Worm (Caenorhabditis elegans) whole organism, L4 larva: ENCODE results near the gene Y73C8C.4.

ENCODE experiments used
- D1046.2 ChIP-seq: fragments of 200-800 bp; sonication (Bioruptor generic); IDR thresholded peaks from 2 replicates; pipeline ENCODE4 v1.3.6; 2022; ENCODE audit warnings: missing genetic modification characterization, missing compliant biosample characterization
- F10B5.3 ChIP-seq: sonication (generic microtip); optimal IDR thresholded peaks from 2 replicates; lab custom pipeline; 2016; ENCODE audit warnings: mild to moderate bottlenecking, missing genetic modification characterization, missing compliant biosample characterization
- R02D3.7 ChIP-seq: fragments of 150-350 bp; sonication (generic microtip); optimal IDR thresholded peaks from 3 replicates; lab custom pipeline; 2014; ENCODE audit warnings: missing biosample characterization, missing genetic modification characterization
- T26A8.4 ChIP-seq: fragments of 200-800 bp; sonication (Bioruptor generic); IDR thresholded peaks from 2 replicates; pipeline ENCODE4 v1.3.6; 2022; ENCODE audit warnings: missing genetic modification characterization, missing compliant biosample characterization
- Y75B8A.6 ChIP-seq: fragments of 200-800 bp; sonication (Bioruptor generic); IDR thresholded peaks from 2 replicates; pipeline ENCODE4 v1.3.6; 2022; ENCODE audit warnings: missing genetic modification reagents, missing genetic modification characterization, missing compliant biosample characterization
- ama-1 ChIP-seq: fragments of 150-350 bp; optimal IDR thresholded peaks from 2 replicates; lab custom pipeline; 2014; ENCODE audit warnings: inconsistent platforms, mixed read lengths
- arid-1 ChIP-seq: fragments of 200-800 bp; sonication (Bioruptor generic); conservative IDR thresholded peaks from 2 replicates; pipeline ENCODE4 v1.3.6; 2022; ENCODE audit warnings: missing genetic modification reagents, missing genetic modification characterization, missing compliant biosample characterization
- attf-4 ChIP-seq: sonication (generic microtip); optimal IDR thresholded peaks from 3 replicates; lab custom pipeline; 2017; ENCODE audit warnings: missing biosample characterization, missing genetic modification characterization
- ceh-32 ChIP-seq: sonication (generic microtip); optimal IDR thresholded peaks from 2 replicates; lab custom pipeline; 2016; ENCODE audit warnings: mild to moderate bottlenecking, missing genetic modification characterization, missing compliant biosample characterization; ENCODE audit not compliant: poor library complexity
- ceh-82 ChIP-seq: sonication (generic microtip); optimal IDR thresholded peaks from 2 replicates; lab custom pipeline; 2017; ENCODE audit warnings: missing biosample characterization, missing genetic modification characterization
- ctbp-1 ChIP-seq: fragments of 200-800 bp; sonication (Bioruptor generic); IDR thresholded peaks from 2 replicates; pipeline ENCODE4 v1.3.6; 2022; ENCODE audit warnings: missing genetic modification reagents, missing genetic modification characterization, missing compliant biosample characterization
- daf-16 ChIP-seq, 3 experiments: sonication (generic microtip); optimal IDR thresholded peaks; 2 replicates each; lab custom pipeline; 2016 to 2017; ENCODE audit warnings: missing genetic modification characterization in 3 of 3, missing genetic modification reagents in 3 of 3, mild to moderate bottlenecking in 2 of 3, missing compliant biosample characterization in 2 of 3, missing biosample characterization in 1 of 3, moderate library complexity in 1 of 3
- daf-8 ChIP-seq: fragments of 200-800 bp; sonication (Bioruptor generic); IDR thresholded peaks from 2 replicates; pipeline ENCODE4 v1.3.6; 2022; ENCODE audit warnings: missing genetic modification characterization, missing compliant biosample characterization
- dpl-1 ChIP-seq: fragments of 150-350 bp; optimal IDR thresholded peaks from 2 replicates; lab custom pipeline; 2014; ENCODE audit warnings: missing biosample characterization, missing genetic modification reagents, missing genetic modification characterization
- duxl-1 ChIP-seq: sonication (generic microtip); optimal IDR thresholded peaks from 2 replicates; lab custom pipeline; 2016; ENCODE audit warnings: mild to moderate bottlenecking, missing genetic modification characterization, moderate library complexity, missing compliant biosample characterization; ENCODE audit not compliant: poor library complexity
- dve-1 ChIP-seq: sonication (generic microtip); optimal IDR thresholded peaks from 2 replicates; lab custom pipeline; 2017; ENCODE audit warnings: antibody characterized with exemption, mild to moderate bottlenecking, missing genetic modification characterization, missing compliant biosample characterization; ENCODE audit not compliant: insufficient read depth
- egl-43 ChIP-seq: fragments of 200-800 bp; sonication (Bioruptor generic); IDR thresholded peaks from 2 replicates; pipeline ENCODE4 v1.3.6; 2022; ENCODE audit warnings: missing genetic modification reagents, missing genetic modification characterization, missing compliant biosample characterization
- hmg-1.1 ChIP-seq: fragments of 200-800 bp; sonication (Bioruptor generic); IDR thresholded peaks from 2 replicates; pipeline ENCODE4 v1.3.6; 2022; ENCODE audit warnings: missing genetic modification reagents, missing genetic modification characterization, missing compliant biosample characterization
- lim-7 ChIP-seq: fragments of 200-800 bp; sonication (Bioruptor generic); IDR thresholded peaks from 2 replicates; pipeline ENCODE4 v1.3.6; 2022; ENCODE audit warnings: missing genetic modification characterization, missing compliant biosample characterization
- lin-15B ChIP-seq: fragments of 150-350 bp; sonication (generic microtip); optimal IDR thresholded peaks from 3 replicates; lab custom pipeline; 2014; ENCODE audit warnings: missing biosample characterization, missing genetic modification characterization
- lin-29 ChIP-seq: fragments of 200-800 bp; sonication (Bioruptor generic); IDR thresholded peaks from 2 replicates; pipeline ENCODE4 v1.3.6; 2022; ENCODE audit warnings: missing genetic modification reagents, missing genetic modification characterization, missing compliant biosample characterization
- lin-39 ChIP-seq: fragments of 150-350 bp; optimal IDR thresholded peaks from 2 replicates; lab custom pipeline; 2014; ENCODE audit warnings: missing biosample characterization, missing genetic modification reagents, missing genetic modification characterization
- lsy-2 ChIP-seq, 2 experiments: fragments of 150-350 bp in 1 of 2; sonication (generic microtip) in 1 of 2; optimal IDR thresholded peaks; 2 replicates each; lab custom pipeline; 2014 to 2017; ENCODE audit warnings: missing biosample characterization in 2 of 2, missing genetic modification characterization in 2 of 2
- mes-2 ChIP-seq: sonication (generic microtip); optimal IDR thresholded peaks from 2 replicates; lab custom pipeline; 2016; ENCODE audit warnings: missing genotype, mild to moderate bottlenecking, missing genetic modification characterization, missing compliant biosample characterization; ENCODE audit not compliant: poor library complexity, severe bottlenecking
- nhr-102 ChIP-seq: sonication (generic microtip); optimal IDR thresholded peaks from 2 replicates; lab custom pipeline; 2016; ENCODE audit warnings: mild to moderate bottlenecking, missing genetic modification characterization, moderate library complexity, missing compliant biosample characterization
- nhr-11 ChIP-seq: fragments of 150-350 bp; optimal IDR thresholded peaks from 2 replicates; lab custom pipeline; 2014; ENCODE audit warnings: missing biosample characterization, missing genetic modification characterization
- nhr-237 ChIP-seq: sonication (generic microtip); optimal IDR thresholded peaks from 2 replicates; lab custom pipeline; 2017; ENCODE audit warnings: missing biosample characterization, missing genetic modification characterization
- nhr-28 ChIP-seq: fragments of 150-350 bp; optimal IDR thresholded peaks from 2 replicates; lab custom pipeline; 2014; ENCODE audit warnings: missing biosample characterization, missing genetic modification characterization
- nhr-41 ChIP-seq: fragments of 200-800 bp; sonication (Bioruptor generic); IDR thresholded peaks from 2 replicates; pipeline ENCODE4 v1.3.6; 2022; ENCODE audit warnings: missing genetic modification reagents, missing genetic modification characterization, missing compliant biosample characterization
- nhr-48 ChIP-seq: sonication (generic microtip); optimal IDR thresholded peaks from 2 replicates; lab custom pipeline; 2016; ENCODE audit warnings: mild to moderate bottlenecking, missing genetic modification characterization, missing compliant biosample characterization
- nhr-6 ChIP-seq: fragments of 150-350 bp; optimal IDR thresholded peaks from 2 replicates; lab custom pipeline; 2014; ENCODE audit warnings: missing biosample characterization, missing genetic modification characterization
- pha-4 ChIP-seq, 2 experiments: fragments of 150-350 bp in 1 of 2; fragments of 200-800 bp in 1 of 2; sonication (Bioruptor generic) in 1 of 2; IDR thresholded peaks in 1 of 2; optimal IDR thresholded peaks in 1 of 2; 2 replicates each; pipeline versions ENCODE4 v1.3.6 to Lab custom; 2014 to 2022; ENCODE audit warnings: missing genetic modification characterization in 2 of 2, missing genetic modification reagents in 2 of 2, missing biosample characterization in 1 of 2, missing compliant biosample characterization in 1 of 2
- php-3 ChIP-seq: fragments of 200-800 bp; sonication (Bioruptor generic); IDR thresholded peaks from 2 replicates; pipeline ENCODE4 v1.3.6; 2022; ENCODE audit warnings: missing genetic modification reagents, missing genetic modification characterization, missing compliant biosample characterization
- pqm-1 ChIP-seq: sonication (generic microtip); optimal IDR thresholded peaks from 2 replicates; lab custom pipeline; 2017; ENCODE audit warnings: missing biosample characterization, missing genetic modification characterization
- snpc-1.2 ChIP-seq: fragments of 200-800 bp; sonication (Bioruptor generic); IDR thresholded peaks from 2 replicates; pipeline ENCODE4 v1.3.6; 2022; ENCODE audit warnings: missing genetic modification reagents, missing genetic modification characterization, missing compliant biosample characterization
- tag-97 ChIP-seq: fragments of 200-800 bp; sonication (Bioruptor generic); IDR thresholded peaks from 2 replicates; pipeline ENCODE4 v1.3.6; 2022; ENCODE audit warnings: missing genetic modification characterization, missing compliant biosample characterization
- unc-62 ChIP-seq, 3 experiments: fragments of 150-350 bp in 1 of 3; sonication (generic microtip); optimal IDR thresholded peaks in 2 of 3; peaks in 1 of 3; 1 replicate in 1 of 3; 2 replicates in 2 of 3; lab custom pipeline; 2014 to 2017; ENCODE audit warnings: missing biosample characterization in 3 of 3, missing genetic modification characterization in 3 of 3, missing genetic modification reagents in 3 of 3, missing genotype in 1 of 3
- zfp-2 ChIP-seq: sonication (generic microtip); optimal IDR thresholded peaks from 2 replicates; lab custom pipeline; 2016; ENCODE audit warnings: mild to moderate bottlenecking, missing genetic modification characterization, missing compliant biosample characterization
- zfp-3 ChIP-seq: fragments of 200-800 bp; sonication (Bioruptor generic); conservative IDR thresholded peaks from 2 replicates; pipeline ENCODE4 v1.3.6; 2022; ENCODE audit warnings: missing genetic modification reagents, missing genetic modification characterization, missing compliant biosample characterization
- zip-2 ChIP-seq: fragments of 150-350 bp; optimal IDR thresholded peaks from 2 replicates; lab custom pipeline; 2014; ENCODE audit warnings: missing biosample characterization, missing genetic modification characterization
- ztf-7 ChIP-seq: fragments of 150-350 bp; optimal IDR thresholded peaks from 2 replicates; lab custom pipeline; 2014; ENCODE audit warnings: missing biosample characterization, missing genetic modification characterization

Gene Y73C8C.4

ce11 chrV:3113751-3114150, 11.8 kb upstream of the Y73C8C.4 start, which contains the start of gene Y73C8C.8:
Y73C8C.8 (minus strand) TSS chrV:3113851.
- TF ChIP-seq lin-39 (tag; lab: Kevin White, UChicago), result no peak
- no peak for TF ChIP-seq tag-97 (GFP tag; lab: Robert Waterston, UW)
- TF ChIP-seq lin-15B (tag; lab: Kevin White, UChicago), result no peak
- no peak for TF ChIP-seq lim-7 (GFP tag; lab: Robert Waterston, UW)
- no peak for TF ChIP-seq Y75B8A.6 (GFP tag; lab: Robert Waterston, UW)
- TF ChIP-seq attf-4, result no peak
- TF ChIP-seq pha-4 (GFP tag; IDR thresholded peaks at IDR 0.05; lab: Robert Waterston, UW), result no peak
- TF ChIP-seq pha-4 (tag; optimal IDR thresholded peaks at IDR 0.05; lab: Kevin White, UChicago), result no peak
- TF ChIP-seq snpc-1.2, result no peak
- no peak for TF ChIP-seq mes-2 (tag; lab: Kevin White, UChicago)
- TF ChIP-seq nhr-28, result no peak
- no peak for TF ChIP-seq ztf-7

- TF ChIP-seq hmg-1.1 (GFP tag; lab: Robert Waterston, UW) (no peak), nhr-28 (peak; percentile 85), pqm-1 (tag; lab: Kevin White, UChicago) (peak; percentile 66), unc-62 (GFP tag; optimal IDR thresholded peaks at IDR 0.05 in 1 of 2; lab: Kevin White, UChicago) (peak in 1 of 2 experiments; percentile 53), unc-62 (tag; optimal IDR thresholded peaks at IDR 0.05; lab: Kevin White, UChicago) (no peak), zfp-3 (GFP tag; lab: Robert Waterston, UW) (no peak)
These were observed 10.2 kb upstream of the Y73C8C.4 start for ce11 chrV:3112198-3112597.

- TF ChIP-seq php-3 (GFP tag; lab: Robert Waterston, UW), result no peak
- TF ChIP-seq snpc-1.2, result no peak
- no peak for TF ChIP-seq nhr-41
- no peak for TF ChIP-seq ama-1 (lab: Kevin White, UChicago)
- no peak for TF ChIP-seq lin-15B (tag; lab: Kevin White, UChicago)
- no peak for TF ChIP-seq zfp-3 (GFP tag; lab: Robert Waterston, UW)
- TF ChIP-seq dve-1 (tag; lab: Kevin White, UChicago), result no peak
- no peak for TF ChIP-seq lsy-2 (tag; optimal IDR thresholded peaks at IDR 0.05; lab: Kevin White, UChicago)
- TF ChIP-seq nhr-11 (tag; lab: Kevin White, UChicago), result no peak
- no peak for TF ChIP-seq dpl-1 (GFP tag; lab: Kevin White, UChicago)
- no peak for TF ChIP-seq attf-4
- no peak for TF ChIP-seq nhr-6
- TF ChIP-seq R02D3.7 (tag; lab: Kevin White, UChicago), result no peak
- no peak for TF ChIP-seq ztf-7
- no peak for TF ChIP-seq nhr-102 (tag; lab: Kevin White, UChicago)
- TF ChIP-seq D1046.2 (GFP tag; lab: Robert Waterston, UW), result no peak
- no peak for TF ChIP-seq T26A8.4 (GFP tag; lab: Robert Waterston, UW)
- TF ChIP-seq nhr-237, result no peak
- no peak for TF ChIP-seq daf-8 (GFP tag; lab: Robert Waterston, UW)
These were observed 5.5 kb upstream of the Y73C8C.4 start, which contains the start of gene str-68 for ce11 chrV:3107450-3107849. str-68 (minus strand) TSS chrV:3107550.

- TF ChIP-seq arid-1 (GFP tag; lab: Robert Waterston, UW), result no peak
- TF ChIP-seq D1046.2 (GFP tag; lab: Robert Waterston, UW), result no peak
- TF ChIP-seq mes-2 (tag; lab: Kevin White, UChicago), result no peak
These were observed 4.8 kb upstream of the Y73C8C.4 start for ce11 chrV:3106785-3107184.

- TF ChIP-seq dve-1 (tag; lab: Kevin White, UChicago) (no peak), lin-29 (no peak), R02D3.7 (tag; lab: Kevin White, UChicago) (no peak), zfp-2 (no peak), ceh-32 (tag; lab: Kevin White, UChicago) (no peak), daf-16 (GFP tag; optimal IDR thresholded peaks at IDR 0.05; lab: Kevin White, UChicago) (no peak), daf-16 (tag; optimal IDR thresholded peaks at IDR 0.05; lab: Kevin White, UChicago) (no peak), duxl-1 (tag; lab: Kevin White, UChicago) (no peak), daf-8 (GFP tag; lab: Robert Waterston, UW) (no peak), lim-7 (GFP tag; lab: Robert Waterston, UW) (no peak), arid-1 (GFP tag; lab: Robert Waterston, UW) (no peak), nhr-48 (tag; lab: Kevin White, UChicago) (no peak), F10B5.3 (tag; lab: Kevin White, UChicago) (no peak), ctbp-1 (GFP tag; lab: Robert Waterston, UW) (no peak), zip-2 (tag; lab: Kevin White, UChicago) (no peak), D1046.2 (GFP tag; lab: Robert Waterston, UW) (no peak), egl-43 (GFP tag; lab: Robert Waterston, UW) (no peak), hmg-1.1 (GFP tag; lab: Robert Waterston, UW) (no peak), ceh-82 (tag; lab: Kevin White, UChicago) (no peak), nhr-28 (no peak)
These were observed 3.9 kb upstream of the Y73C8C.4 start, which contains the start of gene str-69 for ce11 chrV:3105810-3106209. str-69 (minus strand) TSS chrV:3105910.
